Worm (Caenorhabditis elegans): ENCODE results near the gene Y43F8B.19.

The Y43F8B.19 gene

DNA sequence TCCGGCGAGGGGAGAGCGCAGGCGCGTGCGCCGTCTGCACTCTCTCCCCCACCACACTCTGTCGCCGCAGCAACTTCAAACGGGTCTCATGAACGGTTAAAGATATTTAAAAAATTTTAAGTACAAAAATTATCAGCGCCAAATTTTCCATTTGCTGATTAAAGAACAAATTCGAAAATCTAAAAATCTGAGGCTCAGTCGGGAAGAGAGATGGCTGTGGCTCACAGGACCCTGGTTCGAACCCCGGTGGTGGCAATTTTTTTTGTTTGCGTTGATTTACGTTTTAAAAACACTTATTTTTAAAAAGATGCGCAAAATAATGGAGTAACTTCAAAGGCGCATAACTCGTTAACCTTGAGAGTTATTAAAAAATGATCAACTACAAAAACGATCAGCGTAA lies 15.0 kb downstream of the Y43F8B.19 start:
- no peak for TF ChIP-seq snpc-4 (tag; optimal IDR thresholded peaks at IDR 0.05)
- TF ChIP-seq elt-1 (tag; optimal IDR thresholded peaks at IDR 0.05), result no peak
- TF ChIP-seq mdl-1 (tag; optimal IDR thresholded peaks at IDR 0.05), result no peak
- TF ChIP-seq ceh-82 (tag; optimal IDR thresholded peaks at IDR 0.05), result no peak
- no peak for TF ChIP-seq unc-62 (GFP tag; optimal IDR thresholded peaks at IDR 0.05)
- TF ChIP-seq ceh-16 (tag; optimal IDR thresholded peaks at IDR 0.05), result no peak
- no peak for TF ChIP-seq lsy-12 (tag; optimal IDR thresholded peaks at IDR 0.05)
- no peak for TF ChIP-seq daf-12 (tag; optimal IDR thresholded peaks at IDR 0.05)
- TF ChIP-seq ceh-28 (tag; optimal IDR thresholded peaks at IDR 0.05), result no peak
- no peak for TF ChIP-seq nhr-43 (tag; optimal IDR thresholded peaks at IDR 0.05; ENCODE audit: poor library complexity, severe bottlenecking)

DNA sequence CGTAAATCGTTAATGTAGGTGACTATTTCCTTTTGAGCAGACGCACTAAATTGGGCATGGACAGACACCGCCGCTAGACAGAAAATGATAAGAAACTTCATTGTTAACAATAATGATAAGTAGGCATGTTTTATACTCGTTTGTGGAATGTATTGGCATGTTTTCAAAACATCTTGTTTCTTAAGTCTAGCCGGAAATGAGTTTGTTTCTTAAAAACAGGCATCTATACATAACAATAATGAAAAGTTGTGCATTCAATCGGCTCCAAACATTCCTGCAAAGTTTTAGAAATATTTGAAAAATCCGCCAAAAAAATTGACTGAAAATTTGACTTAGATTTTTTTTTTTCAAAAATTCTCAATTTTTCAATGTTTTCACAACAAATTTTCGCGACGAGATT lies 16.5 kb downstream of the Y43F8B.19 start, which contains the start of gene scl-21:
scl-21 (minus strand) TSS at position 101 of the 400 bp plus-strand sequence.
- TF ChIP-seq nhr-28 (tag; optimal IDR thresholded peaks at IDR 0.05), result no peak
- TF ChIP-seq unc-39 (tag; optimal IDR thresholded peaks at IDR 0.05), result no peak
- TF ChIP-seq jun-1 (tag; optimal IDR thresholded peaks at IDR 0.05), result no peak
- TF ChIP-seq tbx-2 (tag; optimal IDR thresholded peaks at IDR 0.05), result no peak
- no peak for TF ChIP-seq egl-27 (tag; optimal IDR thresholded peaks at IDR 0.05)
- TF ChIP-seq lsy-12 (tag; optimal IDR thresholded peaks at IDR 0.05), result no peak
- TF ChIP-seq egl-5 (tag; optimal IDR thresholded peaks at IDR 0.05), result no peak
- TF ChIP-seq lin-15B (tag; optimal IDR thresholded peaks at IDR 0.05), result no peak

DNA sequence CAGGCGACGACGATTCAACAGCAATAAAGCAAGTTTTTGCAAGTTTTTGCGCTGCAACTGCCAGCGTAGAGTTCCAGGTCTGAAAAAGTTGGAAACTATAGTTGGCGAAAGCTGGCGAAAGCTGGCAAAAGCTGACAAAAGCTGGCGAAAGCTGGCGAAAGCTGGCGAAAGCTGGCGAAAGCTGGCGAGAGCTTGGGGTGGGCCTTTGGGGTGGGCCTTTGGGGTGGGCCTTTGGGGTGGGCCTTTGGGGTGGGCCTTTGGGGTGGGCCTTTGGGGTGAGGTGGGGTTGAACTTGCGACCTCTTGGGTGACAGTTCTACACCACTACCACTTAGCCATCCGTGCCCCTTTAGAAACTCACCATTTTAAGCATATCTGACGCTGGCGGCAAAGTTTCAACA lies 17.0 kb downstream of the Y43F8B.19 start:
- no peak for TF ChIP-seq ceh-28 (tag; optimal IDR thresholded peaks at IDR 0.05)
- TF ChIP-seq nhr-77 (tag; optimal IDR thresholded peaks at IDR 0.05), result no peak
- no peak for TF ChIP-seq elt-1 (tag; optimal IDR thresholded peaks at IDR 0.05)
- TF ChIP-seq unc-39 (tag; optimal IDR thresholded peaks at IDR 0.05), result no peak
- TF ChIP-seq ceh-16 (tag; optimal IDR thresholded peaks at IDR 0.05), result no peak
- no peak for TF ChIP-seq zag-1 (tag; optimal IDR thresholded peaks at IDR 0.05)
- TF ChIP-seq nhr-11 (tag; optimal IDR thresholded peaks at IDR 0.05), result no peak
- no peak for TF ChIP-seq mdl-1 (tag; optimal IDR thresholded peaks at IDR 0.05)
- no peak for TF ChIP-seq elt-3 (tag; optimal IDR thresholded peaks at IDR 0.05)
- no peak for TF ChIP-seq ztf-11 (tag; optimal IDR thresholded peaks at IDR 0.05)
- TF ChIP-seq ztf-4 (tag; optimal IDR thresholded peaks at IDR 0.05), result no peak
- no peak for TF ChIP-seq skn-1 (tag; optimal IDR thresholded peaks at IDR 0.05)
- no peak for TF ChIP-seq eor-1 (tag; optimal IDR thresholded peaks at IDR 0.05)
- no peak for TF ChIP-seq nhr-43 (tag; optimal IDR thresholded peaks at IDR 0.05; ENCODE audit: poor library complexity, severe bottlenecking)
- TF ChIP-seq sea-2 (GFP tag; optimal IDR thresholded peaks at IDR 0.05), result no peak
- TF ChIP-seq R02D3.7 (tag; optimal IDR thresholded peaks at IDR 0.05), result no peak
- no peak for TF ChIP-seq nfya-1 (tag; optimal IDR thresholded peaks at IDR 0.05; ENCODE audit: insufficient read depth)
- TF ChIP-seq daf-12 (tag; optimal IDR thresholded peaks at IDR 0.05), result no peak
- no peak for TF ChIP-seq egl-27 (tag; optimal IDR thresholded peaks at IDR 0.05)

DNA sequence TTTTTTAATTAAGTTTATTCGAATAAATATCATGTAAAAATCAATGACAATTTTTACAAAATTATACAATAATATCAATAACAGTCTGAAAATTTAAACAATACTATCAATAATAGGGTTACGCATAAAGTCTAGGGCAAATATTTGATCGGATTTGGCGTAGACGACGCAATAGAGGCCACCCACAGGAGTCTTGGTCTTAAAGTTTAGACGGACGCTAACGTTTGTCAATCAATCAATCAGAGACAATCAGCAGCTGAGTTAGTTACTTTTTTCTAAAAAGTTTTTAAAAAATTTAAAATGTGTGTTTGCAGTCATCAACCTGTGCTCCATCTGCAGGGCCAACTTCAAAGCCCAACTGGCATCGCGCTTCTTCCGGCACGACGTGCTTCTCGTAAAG lies 20.8 kb downstream of the Y43F8B.19 start, which contains the start of gene Y43F8B.29:
Y43F8B.29 (plus strand) TSS at position 301 of the 400 bp plus-strand sequence.
- TF ChIP-seq pqm-1 (tag; optimal IDR thresholded peaks at IDR 0.05), result no peak
- TF ChIP-seq egl-5 (tag; optimal IDR thresholded peaks at IDR 0.05), result no peak
- no peak for TF ChIP-seq fkh-2 (tag; optimal IDR thresholded peaks at IDR 0.05)
- TF ChIP-seq ceh-16 (tag; optimal IDR thresholded peaks at IDR 0.05), result no peak
- TF ChIP-seq zag-1 (tag; optimal IDR thresholded peaks at IDR 0.05), result no peak
- TF ChIP-seq nhr-11 (tag; optimal IDR thresholded peaks at IDR 0.05), result no peak
- TF ChIP-seq nfya-1 (tag; optimal IDR thresholded peaks at IDR 0.05; ENCODE audit: insufficient read depth), result no peak
- TF ChIP-seq pha-4 (tag; optimal IDR thresholded peaks at IDR 0.05), result no peak
- TF ChIP-seq sea-2 (GFP tag; optimal IDR thresholded peaks at IDR 0.05), result no peak
- TF ChIP-seq nhr-12 (tag; optimal IDR thresholded peaks at IDR 0.05), result no peak
- TF ChIP-seq ztf-11 (tag; optimal IDR thresholded peaks at IDR 0.05), result no peak
- TF ChIP-seq R02D3.7 (tag; optimal IDR thresholded peaks at IDR 0.05), result no peak
- TF ChIP-seq ceh-28 (tag; optimal IDR thresholded peaks at IDR 0.05), result no peak
- TF ChIP-seq snpc-4 (tag; optimal IDR thresholded peaks at IDR 0.05), result no peak
- no peak for TF ChIP-seq skn-1 (tag; optimal IDR thresholded peaks at IDR 0.05)
- TF ChIP-seq elt-3 (tag; optimal IDR thresholded peaks at IDR 0.05), result no peak
- TF ChIP-seq nhr-43 (tag; optimal IDR thresholded peaks at IDR 0.05; ENCODE audit: poor library complexity, severe bottlenecking), result no peak
- no peak for TF ChIP-seq hmg-11 (tag; optimal IDR thresholded peaks at IDR 0.05)

DNA sequence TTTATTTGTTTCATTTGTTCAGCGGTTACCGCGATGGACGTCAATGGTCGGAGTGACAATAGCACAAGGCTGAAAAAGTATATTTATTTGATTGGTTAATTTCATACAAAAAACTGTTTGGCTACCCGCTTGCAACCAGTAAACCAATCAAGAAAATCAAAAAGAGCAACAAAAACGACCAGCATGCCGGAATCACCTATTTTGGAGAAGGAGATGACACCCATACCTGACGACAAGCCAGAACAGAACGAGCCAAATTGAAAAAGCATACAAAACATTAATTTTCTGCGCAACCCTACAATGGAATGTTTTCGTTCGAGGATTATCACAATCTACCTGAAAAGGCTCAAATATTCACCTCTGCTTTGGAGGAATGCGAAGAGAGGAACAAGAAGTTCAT lies 21.6 kb downstream of the Y43F8B.19 start, which contains the start of gene Y43F8B.7:
Y43F8B.7 (plus strand) TSS at position 301 of the 400 bp plus-strand sequence.
- no peak for TF ChIP-seq elt-3 (tag; optimal IDR thresholded peaks at IDR 0.05)
- no peak for TF ChIP-seq mml-1 (tag; optimal IDR thresholded peaks at IDR 0.05)
- no peak for TF ChIP-seq unc-39 (tag; optimal IDR thresholded peaks at IDR 0.05)
- no peak for TF ChIP-seq nhr-77 (tag; optimal IDR thresholded peaks at IDR 0.05)
- TF ChIP-seq pha-4 (tag; optimal IDR thresholded peaks at IDR 0.05), result no peak
- no peak for TF ChIP-seq lin-39 (tag; optimal IDR thresholded peaks at IDR 0.05)
- TF ChIP-seq nhr-237 (tag; optimal IDR thresholded peaks at IDR 0.05), result no peak
- TF ChIP-seq nhr-67 (tag; optimal IDR thresholded peaks at IDR 0.05), result no peak

All from whole organism, L3 larva.